Worm (Caenorhabditis elegans): ENCODE data around the gene dos-1.

Gene dos-1

DNA sequence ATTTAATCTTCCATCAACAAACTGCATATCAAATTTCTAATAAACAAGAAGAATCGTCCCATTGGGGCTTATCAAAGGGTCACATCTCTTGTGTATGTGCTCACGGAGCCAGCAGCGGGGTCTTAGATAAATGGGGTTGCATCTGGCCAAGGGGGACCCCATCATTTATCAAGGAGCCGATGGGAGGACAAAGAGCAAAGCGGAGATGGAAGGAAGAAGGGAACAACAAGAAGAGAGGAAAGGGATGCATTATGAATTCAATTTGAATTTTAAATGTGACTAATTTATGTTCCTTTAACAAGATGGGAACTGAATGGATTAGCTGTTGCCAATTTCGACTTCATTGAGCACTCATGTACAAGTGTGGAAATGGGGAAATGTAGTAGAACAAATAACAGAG is 19.4 kb upstream of the dos-1 start:
- no peak for TF ChIP-seq dmd-6 (GFP tag; IDR thresholded peaks at IDR 0.05)
- no peak for TF ChIP-seq hlh-30 (tag; optimal IDR thresholded peaks at IDR 0.05; ENCODE audit: insufficient read depth)
- no peak for TF ChIP-seq F10B5.3 (tag; optimal IDR thresholded peaks at IDR 0.05)
- no peak for TF ChIP-seq F26F4.8 (GFP tag; conservative IDR thresholded peaks at IDR 0.05)
- TF ChIP-seq ama-1 (optimal IDR thresholded peaks at IDR 0.05), result no peak
- TF ChIP-seq lin-38 (GFP tag; IDR thresholded peaks at IDR 0.05), result no peak
- TF ChIP-seq attf-4 (tag; optimal IDR thresholded peaks at IDR 0.05), result no peak
- TF ChIP-seq nhr-6 (tag; optimal IDR thresholded peaks at IDR 0.05), result no peak
- TF ChIP-seq ZK337.2 (GFP tag; IDR thresholded peaks at IDR 0.05), result no peak
- peak; percentile 6 for TF ChIP-seq mep-1 (tag; optimal IDR thresholded peaks at IDR 0.05)
- TF ChIP-seq hlh-11 (tag; optimal IDR thresholded peaks at IDR 0.05), result peak; percentile 2
- no peak for TF ChIP-seq Y105C5A.15 (GFP tag; IDR thresholded peaks at IDR 0.05)
- TF ChIP-seq T20F7.1 (GFP tag; optimal IDR thresholded peaks at IDR 0.05), result no peak
- TF ChIP-seq unc-62 (GFP tag; optimal IDR thresholded peaks at IDR 0.05 in 1 of 2), result no peak
- TF ChIP-seq unc-62 (tag; optimal IDR thresholded peaks at IDR 0.05), result no peak
- no peak for TF ChIP-seq mxl-2 (GFP tag; conservative IDR thresholded peaks at IDR 0.05)
- no peak for TF ChIP-seq ceh-44 (GFP tag; IDR thresholded peaks at IDR 0.05)
- TF ChIP-seq zfp-2 (tag; optimal IDR thresholded peaks at IDR 0.05), result no peak
- TF ChIP-seq daf-16 (GFP tag; optimal IDR thresholded peaks at IDR 0.05), result peak in 1 of 2 experiments; percentile 50
- TF ChIP-seq daf-16 (tag; optimal IDR thresholded peaks at IDR 0.05), result peak; percentile 78
- no peak for TF ChIP-seq nhr-102 (tag; optimal IDR thresholded peaks at IDR 0.05)

- TF ChIP-seq T20F7.1 (GFP tag; optimal IDR thresholded peaks at IDR 0.05), result peak; percentile 97
- TF ChIP-seq Y48G9A.11 (GFP tag; IDR thresholded peaks at IDR 0.05), result peak; percentile 69; the same call in 1 of the 2 replicates
- TF ChIP-seq mxl-2 (GFP tag; conservative IDR thresholded peaks at IDR 0.05), result no peak
- TF ChIP-seq F10B5.3 (tag; optimal IDR thresholded peaks at IDR 0.05), result no peak
- no peak for TF ChIP-seq aha-1 (tag)
- peak; percentile 36 for TF ChIP-seq mes-2 (tag; optimal IDR thresholded peaks at IDR 0.05; ENCODE audit: poor library complexity, severe bottlenecking)
- no peak for TF ChIP-seq F26F4.8 (GFP tag; conservative IDR thresholded peaks at IDR 0.05)
- no peak for TF ChIP-seq nhr-41 (GFP tag; IDR thresholded peaks at IDR 0.05)
- no peak for TF ChIP-seq vab-7 (GFP tag; IDR thresholded peaks at IDR 0.05)
- TF ChIP-seq dpl-1 (GFP tag; optimal IDR thresholded peaks at IDR 0.05), result peak; percentile 86
- no peak for TF ChIP-seq nhr-77 (tag; optimal IDR thresholded peaks at IDR 0.05)
- TF ChIP-seq sdz-12 (GFP tag; optimal IDR thresholded peaks at IDR 0.05), result no peak
- no peak for TF ChIP-seq ceh-32 (tag; optimal IDR thresholded peaks at IDR 0.05; ENCODE audit: poor library complexity)
- TF ChIP-seq zip-11 (GFP tag; IDR thresholded peaks at IDR 0.05), result no peak
Observed at ce11 chrIII:9089325-9089823, 14.4 kb upstream of the dos-1 start, which contains the start of the genes mccc-2 and mrpl-44. TSS of gene mccc-2 (minus strand) at chrIII:9089375. TSS of gene mrpl-44 (minus strand) at chrIII:9089375.

ce11 chrIII:9091392-9092291 is 12.1 kb upstream of the dos-1 start, which contains the start of gene glp-1:
TSS of gene glp-1 (plus strand) at chrIII:9092241.
- TF ChIP-seq unc-62 (GFP tag; optimal IDR thresholded peaks at IDR 0.05 in 1 of 2), result peak in 1 of 2 experiments; percentile 72
- no peak for TF ChIP-seq unc-62 (tag; optimal IDR thresholded peaks at IDR 0.05)
- no peak for TF ChIP-seq dmd-6 (GFP tag; IDR thresholded peaks at IDR 0.05)
- TF ChIP-seq arid-1 (GFP tag; conservative IDR thresholded peaks at IDR 0.05), result no peak
- no peak for TF ChIP-seq zip-2 (tag; optimal IDR thresholded peaks at IDR 0.05)
- TF ChIP-seq T26A8.4 (GFP tag; IDR thresholded peaks at IDR 0.05), result no peak
- no peak for TF ChIP-seq set-16 (GFP tag; IDR thresholded peaks at IDR 0.05)
- TF ChIP-seq mdl-1 (tag; optimal IDR thresholded peaks at IDR 0.05), result no peak
- TF ChIP-seq unc-130 (GFP tag; optimal IDR thresholded peaks at IDR 0.05), result peak; percentile 41
- TF ChIP-seq lin-13 (GFP tag; optimal IDR thresholded peaks at IDR 0.05), result no peak
- TF ChIP-seq Y48G9A.11 (GFP tag; IDR thresholded peaks at IDR 0.05), result peak; percentile 34; the same call in 1 of the 2 replicates
- no peak for TF ChIP-seq php-3 (GFP tag; IDR thresholded peaks at IDR 0.05)
- no peak for TF ChIP-seq lim-7 (GFP tag; IDR thresholded peaks at IDR 0.05)
- no peak for TF ChIP-seq duxl-1 (tag; optimal IDR thresholded peaks at IDR 0.05; ENCODE audit: poor library complexity)
- no peak for TF ChIP-seq F49E8.2 (tag; optimal IDR thresholded peaks at IDR 0.05; ENCODE audit: borderline replicate concordance)

Measured in whole organism, L4 larva.